Worm (Caenorhabditis elegans) whole organism, young adult: Measurements from ENCODE around the gene Y41C4A.22.
A peak's percentile ranks its signal among the peaks of the same experiment; 100 is the strongest.

Experiments used
- B0019.2 ChIP-seq: fragments of 200-800 bp; sonication (Bioruptor generic); conservative IDR thresholded peaks from 2 replicates; pipeline ENCODE4 v1.3.6; 2022; ENCODE audit warnings: missing genetic modification reagents, missing genetic modification characterization, missing compliant biosample characterization
- B0035.1 ChIP-seq: sonication (generic microtip); optimal IDR thresholded peaks from 2 replicates; lab custom pipeline; 2016; ENCODE audit warnings: missing genetic modification characterization, mild to moderate bottlenecking, missing compliant biosample characterization, missing genotype, missing genetic modification reagents
- D2030.7 ChIP-seq: fragments of 200-800 bp; sonication (Bioruptor generic); IDR thresholded peaks from 2 replicates; pipeline ENCODE4 v1.3.6; 2022; ENCODE audit warnings: missing genetic modification reagents, missing genetic modification characterization, missing compliant biosample characterization
- F33H1.4 ChIP-seq: fragments of 200-800 bp; sonication (Bioruptor generic); IDR thresholded peaks from 2 replicates; pipeline ENCODE4 v1.3.6; 2022; ENCODE audit warnings: missing genetic modification reagents, missing genetic modification characterization, missing compliant biosample characterization
- F39B2.1 ChIP-seq: fragments of 200-800 bp; sonication (Bioruptor generic); IDR thresholded peaks from 2 replicates; pipeline ENCODE4 v1.3.6; 2022; ENCODE audit warnings: missing genetic modification reagents, missing genetic modification characterization, missing compliant biosample characterization
- Y56A3A.18 ChIP-seq: fragments of 200-800 bp; sonication (Bioruptor generic); IDR thresholded peaks from 2 replicates; pipeline ENCODE4 v1.3.6; 2022; ENCODE audit warnings: missing genetic modification reagents, missing genetic modification characterization, missing compliant biosample characterization
- Y79H2A.3 ChIP-seq: fragments of 200-800 bp; sonication (Bioruptor generic); conservative IDR thresholded peaks from 2 replicates; pipeline ENCODE4 v1.3.6; 2022; ENCODE audit warnings: missing genetic modification reagents, missing genetic modification characterization, missing compliant biosample characterization
- ama-1 ChIP-seq, 3 experiments: fragments of 150-350 bp in 1 of 3; sonication (generic microtip) in 2 of 3; optimal IDR thresholded peaks; 2 replicates each; lab custom pipeline; 2014 to 2018; ENCODE audit warnings: missing biosample characterization in 2 of 3, missing genetic modification characterization in 2 of 3, missing genetic modification reagents in 2 of 3
- aptf-2 ChIP-seq: fragments of 200-800 bp; sonication (Bioruptor generic); conservative IDR thresholded peaks from 2 replicates; pipeline ENCODE4 v1.3.6; 2022; ENCODE audit warnings: missing genetic modification reagents, missing genetic modification characterization, missing compliant biosample characterization
- aptf-3 ChIP-seq: fragments of 200-800 bp; sonication (Bioruptor generic); IDR thresholded peaks from 2 replicates; pipeline ENCODE4 v1.3.6; 2022; ENCODE audit warnings: missing genetic modification characterization, missing compliant biosample characterization
- ceh-27 ChIP-seq: fragments of 200-800 bp; sonication (Bioruptor generic); optimal IDR thresholded peaks from 2 replicates; lab custom pipeline; 2018; ENCODE audit warnings: mild to moderate bottlenecking, missing genetic modification characterization, moderate library complexity, missing compliant biosample characterization
- ceh-58 ChIP-seq: fragments of 200-800 bp; sonication (Bioruptor generic); IDR thresholded peaks from 2 replicates; pipeline ENCODE4 v1.3.6; 2022; ENCODE audit warnings: missing genetic modification characterization, missing compliant biosample characterization
- ceh-91 ChIP-seq: fragments of 200-800 bp; sonication (Bioruptor generic); IDR thresholded peaks from 2 replicates; pipeline ENCODE4 v1.3.6; 2022; ENCODE audit warnings: missing genetic modification reagents, missing genetic modification characterization, missing compliant biosample characterization
- die-1 ChIP-seq: sonication (generic microtip); optimal IDR thresholded peaks from 2 replicates; lab custom pipeline; 2016; ENCODE audit warnings: missing genotype, mild to moderate bottlenecking, missing genetic modification characterization, missing compliant biosample characterization
- dpl-1 ChIP-seq: fragments of 150-350 bp; optimal IDR thresholded peaks from 2 replicates; lab custom pipeline; 2014; ENCODE audit warnings: missing biosample characterization, missing genetic modification reagents, missing genetic modification characterization
- efl-1 ChIP-seq: fragments of 150-350 bp; optimal IDR thresholded peaks from 2 replicates; lab custom pipeline; 2014; ENCODE audit warnings: missing biosample characterization, missing genetic modification reagents, missing genetic modification characterization
- egl-18 ChIP-seq: fragments of 200-800 bp; sonication (Bioruptor generic); IDR thresholded peaks from 2 replicates; pipeline ENCODE4 v1.3.6; 2022; ENCODE audit warnings: missing genetic modification reagents, missing genetic modification characterization, missing compliant biosample characterization
- egrh-3 ChIP-seq: fragments of 200-800 bp; sonication (Bioruptor generic); IDR thresholded peaks from 2 replicates; pipeline ENCODE4 v1.3.6; 2022; ENCODE audit warnings: missing genetic modification reagents, missing genetic modification characterization, missing compliant biosample characterization
- ekl-4 ChIP-seq: fragments of 200-800 bp; sonication (Bioruptor generic); IDR thresholded peaks from 2 replicates; pipeline ENCODE4 v1.3.6; 2022; ENCODE audit warnings: missing genetic modification reagents, missing genetic modification characterization, missing compliant biosample characterization
- gei-17 ChIP-seq: fragments of 200-800 bp; sonication (Bioruptor generic); optimal IDR thresholded peaks from 2 replicates; lab custom pipeline; 2018; ENCODE audit warnings: mild to moderate bottlenecking, missing genetic modification characterization, missing compliant biosample characterization
- hlh-26 ChIP-seq: fragments of 200-800 bp; sonication (Bioruptor generic); conservative IDR thresholded peaks from 2 replicates; pipeline ENCODE4 v1.3.6; 2022; ENCODE audit warnings: missing genetic modification reagents, missing genetic modification characterization, missing compliant biosample characterization
- hmg-1.2 ChIP-seq: fragments of 200-800 bp; sonication (Bioruptor generic); IDR thresholded peaks from 2 replicates; pipeline ENCODE4 v1.3.6; 2022; ENCODE audit warnings: missing genetic modification reagents, missing genetic modification characterization, missing compliant biosample characterization
- lin-26 ChIP-seq: fragments of 200-800 bp; sonication (Bioruptor generic); IDR thresholded peaks from 2 replicates; pipeline ENCODE4 v1.3.6; 2022; ENCODE audit warnings: missing genetic modification reagents, missing genetic modification characterization, missing compliant biosample characterization
- lsy-27 ChIP-seq: sonication (generic microtip); optimal IDR thresholded peaks from 2 replicates; lab custom pipeline; 2017; ENCODE audit warnings: missing genetic modification characterization, mild to moderate bottlenecking, missing compliant biosample characterization, antibody characterized with exemption, missing genotype, borderline replicate concordance; ENCODE audit not compliant: insufficient read depth
- mcd-1 ChIP-seq: fragments of 200-800 bp; sonication (Bioruptor generic); IDR thresholded peaks from 2 replicates; pipeline ENCODE4 v1.3.6; 2022; ENCODE audit warnings: missing genetic modification reagents, missing genetic modification characterization, missing compliant biosample characterization
- mxl-1 ChIP-seq: sonication (generic microtip); optimal IDR thresholded peaks from 2 replicates; lab custom pipeline; 2016; ENCODE audit warnings: missing genetic modification characterization, missing compliant biosample characterization
- nfya-1 ChIP-seq: sonication (generic microtip); optimal IDR thresholded peaks from 2 replicates; lab custom pipeline; 2017; ENCODE audit warnings: antibody characterized with exemption, missing compliant biosample characterization, missing genetic modification characterization, borderline replicate concordance; ENCODE audit not compliant: insufficient read depth
- nhr-120 ChIP-seq: fragments of 200-800 bp; sonication (Bioruptor generic); IDR thresholded peaks from 2 replicates; pipeline ENCODE4 v1.3.6; 2022; ENCODE audit warnings: missing genetic modification characterization, missing compliant biosample characterization
- nhr-80 ChIP-seq: sonication (generic microtip); optimal IDR thresholded peaks from 2 replicates; lab custom pipeline; 2016; ENCODE audit warnings: missing genetic modification characterization, missing compliant biosample characterization
- snpc-1.1 ChIP-seq: sonication (generic microtip); optimal IDR thresholded peaks from 2 replicates; lab custom pipeline; 2017; ENCODE audit warnings: missing genetic modification characterization, mild to moderate bottlenecking, missing compliant biosample characterization, antibody characterized with exemption, moderate library complexity, missing genotype, missing genetic modification reagents; ENCODE audit not compliant: insufficient read depth
- snpc-4 ChIP-seq, 5 experiments: fragments of 150-350 bp in 1 of 5; sonication (generic microtip) in 4 of 5; optimal IDR thresholded peaks; 2 replicates each; lab custom pipeline; 2014 to 2018; ENCODE audit warnings: missing genetic modification characterization in 5 of 5, missing biosample characterization in 3 of 5, antibody characterized with exemption in 2 of 5, mild to moderate bottlenecking in 2 of 5, missing compliant biosample characterization in 2 of 5, missing genotype in 2 of 5, moderate library complexity in 2 of 5, missing genetic modification reagents in 1 of 5
- somi-1 ChIP-seq: fragments of 200-800 bp; sonication (Bioruptor generic); optimal IDR thresholded peaks from 2 replicates; lab custom pipeline; 2018; ENCODE audit warnings: mild to moderate bottlenecking, missing genetic modification characterization, missing compliant biosample characterization
- unc-62 ChIP-seq: fragments of 150-350 bp; optimal IDR thresholded peaks from 2 replicates; lab custom pipeline; 2014; ENCODE audit warnings: missing biosample characterization, missing genetic modification reagents, missing genetic modification characterization
- zfh-2 ChIP-seq: fragments of 200-800 bp; sonication (Bioruptor generic); conservative IDR thresholded peaks from 2 replicates; pipeline ENCODE4 v1.3.6; 2022; ENCODE audit warnings: missing genetic modification reagents, missing genetic modification characterization, missing compliant biosample characterization
- ztf-6 ChIP-seq: fragments of 200-800 bp; sonication (Bioruptor generic); IDR thresholded peaks from 2 replicates; pipeline ENCODE4 v1.3.6; 2022; ENCODE audit warnings: missing genetic modification reagents, missing genetic modification characterization, missing compliant biosample characterization

The Y41C4A.22 gene

DNA sequence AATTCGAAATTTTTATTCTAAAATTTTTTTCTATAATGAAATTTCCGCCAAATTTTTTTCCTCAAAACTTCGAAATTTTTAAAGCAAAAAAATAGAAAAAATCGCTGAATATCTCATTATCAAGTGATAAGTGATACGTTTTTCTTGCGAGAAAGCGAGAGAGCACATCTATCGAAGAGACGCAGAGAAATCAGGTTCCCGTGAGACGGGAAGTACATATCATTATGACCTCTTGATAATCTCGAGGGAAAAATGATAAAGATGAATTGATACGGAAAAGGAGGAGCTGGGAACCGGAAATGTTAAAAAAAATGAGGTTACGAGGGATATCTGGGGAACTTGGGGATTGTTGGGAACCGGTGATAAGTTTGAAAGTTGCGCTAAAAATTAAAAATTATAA lies 31.9 kb downstream of the Y41C4A.22 start:
- no peak for TF ChIP-seq lsy-27
- TF ChIP-seq efl-1 (GFP tag; lab: Kevin White, UChicago), result no peak
- no peak for TF ChIP-seq ceh-91 (GFP tag; lab: Robert Waterston, UW)
- no peak for TF ChIP-seq nfya-1 (tag; lab: Kevin White, UChicago)
- no peak for TF ChIP-seq Y56A3A.18 (GFP tag; lab: Robert Waterston, UW)
- TF ChIP-seq nhr-80 (tag; lab: Kevin White, UChicago), result peak; percentile 4
- no peak for TF ChIP-seq lin-26
- TF ChIP-seq somi-1 (GFP tag; lab: Kevin White, UChicago), result no peak
- TF ChIP-seq F39B2.1, result no peak
- 0 out of 2 replicates have a peak, but pooled peaks have one; percentile 7 for TF ChIP-seq mcd-1 (GFP tag; lab: Robert Waterston, UW)
- TF ChIP-seq D2030.7 (GFP tag; lab: Robert Waterston, UW), result no peak
- TF ChIP-seq F33H1.4 (GFP tag; lab: Robert Waterston, UW), result no peak
- TF ChIP-seq B0035.1 (tag; lab: Kevin White, UChicago), result no peak
- TF ChIP-seq ceh-27, result no peak
- TF ChIP-seq hmg-1.2, result peak; percentile 72

DNA sequence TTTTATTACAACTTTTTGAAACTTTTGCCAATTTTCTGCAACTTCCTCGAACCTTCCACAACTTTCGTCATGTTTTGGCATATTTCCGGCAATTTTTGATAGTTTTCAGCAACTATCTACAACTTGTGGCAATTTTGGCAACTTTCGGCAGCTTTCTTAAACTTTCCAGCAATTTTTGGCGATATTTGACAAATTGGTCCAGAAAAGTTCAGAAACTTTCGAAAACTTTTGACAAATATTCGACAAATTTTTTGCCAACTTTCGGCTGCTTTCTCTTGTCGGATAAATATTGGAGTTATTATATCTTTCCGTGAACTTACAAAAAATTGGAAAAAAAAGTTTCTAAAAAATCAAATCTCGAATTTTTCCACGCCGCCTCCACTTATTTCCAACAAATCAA lies 35.2 kb downstream of the Y41C4A.22 start, which contains the start of gene Y41C4A.18:
Gene Y41C4A.18, plus strand, starts transcription at position 301 of the 400 bp plus-strand sequence.
- TF ChIP-seq die-1 (tag; lab: Kevin White, UChicago), result no peak
- no peak for TF ChIP-seq somi-1 (GFP tag; lab: Kevin White, UChicago)
- no peak for TF ChIP-seq egl-18 (GFP tag; lab: Robert Waterston, UW)
- no peak for TF ChIP-seq aptf-3 (GFP tag; lab: Robert Waterston, UW)
- no peak for TF ChIP-seq B0019.2 (GFP tag; lab: Robert Waterston, UW)
- TF ChIP-seq ama-1 (optimal IDR thresholded peaks at IDR 0.05; lab: Kevin White, UChicago), result no peak
- no peak for TF ChIP-seq ama-1 (GFP tag; optimal IDR thresholded peaks at IDR 0.05; lab: Kevin White, UChicago)
- no peak for TF ChIP-seq ztf-6 (GFP tag; lab: Robert Waterston, UW)
- TF ChIP-seq hlh-26, result no peak
- no peak for TF ChIP-seq gei-17 (GFP tag; lab: Kevin White, UChicago)
- TF ChIP-seq dpl-1 (GFP tag; lab: Kevin White, UChicago), result no peak
- no peak for TF ChIP-seq ekl-4
- no peak for TF ChIP-seq unc-62 (GFP tag; lab: Kevin White, UChicago)
- TF ChIP-seq aptf-2 (GFP tag; lab: Robert Waterston, UW), result no peak

DNA sequence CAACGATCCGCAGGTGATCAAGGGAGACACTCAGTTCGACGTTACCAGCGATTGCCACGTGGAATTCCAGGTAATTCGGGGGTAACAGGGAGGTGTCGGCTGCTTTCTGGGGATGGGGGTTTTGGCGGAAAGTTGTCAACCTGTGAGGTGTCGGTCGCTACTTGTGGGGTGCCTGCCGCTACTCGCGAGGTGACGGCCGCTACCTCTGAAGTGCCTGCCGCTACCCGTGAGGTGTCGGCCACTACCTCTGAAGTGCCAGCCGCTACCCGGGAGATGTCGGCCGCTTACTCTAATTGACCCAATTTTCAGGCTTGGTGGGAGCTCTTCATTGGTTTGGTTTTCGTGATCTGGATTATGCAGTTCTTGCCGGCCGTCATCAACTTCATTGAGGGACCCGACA lies 35.8 kb downstream of the Y41C4A.22 start:
- TF ChIP-seq ceh-58 (GFP tag; lab: Robert Waterston, UW), result 0 out of 2 replicates have a peak, but pooled peaks have one; percentile 72
- TF ChIP-seq nhr-120 (GFP tag; lab: Robert Waterston, UW), result no peak
- no peak for TF ChIP-seq Y79H2A.3 (GFP tag; lab: Robert Waterston, UW)
- no peak for TF ChIP-seq snpc-4 (GFP tag; optimal IDR thresholded peaks at IDR 0.05; lab: Kevin White, UChicago)
- peak in 1 of 4 experiments; percentile 38 for TF ChIP-seq snpc-4 (tag; optimal IDR thresholded peaks at IDR 0.05; lab: Kevin White, UChicago)
- peak; percentile 49; the same call in 1 of the 2 replicates for TF ChIP-seq egrh-3 (GFP tag; lab: Robert Waterston, UW)
- TF ChIP-seq mxl-1, result no peak
- TF ChIP-seq zfh-2, result peak; percentile 76
- TF ChIP-seq snpc-1.1 (tag; lab: Kevin White, UChicago), result no peak
- TF ChIP-seq, all 124 proteins: peak for 4
